Worm (Caenorhabditis elegans) whole organism, L4 larva: Measurements from ENCODE around the gene fbxa-220.
A peak's percentile ranks its signal among the peaks of the same experiment; 100 is the strongest.

Experiments used
- F26F4.8 ChIP-seq: fragments of 200-800 bp; sonication (Bioruptor generic); conservative IDR thresholded peaks from 2 replicates; pipeline ENCODE4 v1.3.6; 2022; ENCODE audit warnings: missing genetic modification characterization, missing compliant biosample characterization
- R02D3.7 ChIP-seq: fragments of 150-350 bp; sonication (generic microtip); optimal IDR thresholded peaks from 3 replicates; lab custom pipeline; 2014; ENCODE audit warnings: missing biosample characterization, missing genetic modification characterization
- T20F7.1 ChIP-seq: fragments of 200-800 bp; sonication (Bioruptor generic); optimal IDR thresholded peaks from 2 replicates; lab custom pipeline; 2018; ENCODE audit warnings: mild to moderate bottlenecking, missing genetic modification characterization, missing compliant biosample characterization
- ZK546.5 ChIP-seq, 2 experiments: sonication (generic microtip); optimal IDR thresholded peaks; 2 replicates each; lab custom pipeline; 2017; ENCODE audit warnings: missing biosample characterization in 2 of 2, missing genetic modification characterization in 2 of 2
- aha-1 ChIP-seq: fragments of 150-350 bp; peaks from one replicate; lab custom pipeline; 2014; ENCODE audit warnings: missing biosample characterization, missing genetic modification characterization
- ama-1 ChIP-seq: fragments of 150-350 bp; optimal IDR thresholded peaks from 2 replicates; lab custom pipeline; 2014; ENCODE audit warnings: inconsistent platforms, mixed read lengths
- ceh-62 ChIP-seq: sonication (generic microtip); optimal IDR thresholded peaks from 2 replicates; lab custom pipeline; 2017; ENCODE audit warnings: missing biosample characterization, missing genetic modification characterization
- ces-1 ChIP-seq: fragments of 150-350 bp; sonication (generic microtip); optimal IDR thresholded peaks from 4 replicates; lab custom pipeline; 2014; ENCODE audit warnings: missing biosample characterization, missing genetic modification reagents, missing genetic modification characterization
- daf-19 ChIP-seq: fragments of 200-800 bp; sonication (Bioruptor generic); conservative IDR thresholded peaks from 2 replicates; pipeline ENCODE4 v1.3.6; 2022; ENCODE audit warnings: missing genetic modification characterization, missing compliant biosample characterization
- dmd-8 ChIP-seq: fragments of 200-800 bp; sonication (Bioruptor generic); IDR thresholded peaks from 2 replicates; pipeline ENCODE4 v1.3.6; 2022; ENCODE audit warnings: missing genetic modification characterization, missing compliant biosample characterization
- egl-27 ChIP-seq: sonication (generic microtip); optimal IDR thresholded peaks from 3 replicates; lab custom pipeline; 2017; ENCODE audit warnings: missing biosample characterization, missing genetic modification reagents, missing genetic modification characterization
- fkh-10 ChIP-seq: fragments of 150-350 bp; optimal IDR thresholded peaks from 2 replicates; lab custom pipeline; 2014; ENCODE audit warnings: missing biosample characterization, missing genetic modification reagents, missing genetic modification characterization
- hlh-30 ChIP-seq: sonication (generic microtip); optimal IDR thresholded peaks from 2 replicates; lab custom pipeline; 2017; ENCODE audit warnings: antibody characterized with exemption, mild to moderate bottlenecking, missing genetic modification characterization, missing compliant biosample characterization; ENCODE audit not compliant: insufficient read depth
- hmg-1.1 ChIP-seq: fragments of 200-800 bp; sonication (Bioruptor generic); IDR thresholded peaks from 2 replicates; pipeline ENCODE4 v1.3.6; 2022; ENCODE audit warnings: missing genetic modification reagents, missing genetic modification characterization, missing compliant biosample characterization
- jun-1 ChIP-seq: fragments of 150-350 bp; optimal IDR thresholded peaks from 2 replicates; lab custom pipeline; 2014; ENCODE audit warnings: missing biosample characterization, missing genetic modification reagents, missing genetic modification characterization
- lir-3 ChIP-seq: sonication (generic microtip); optimal IDR thresholded peaks from 2 replicates; lab custom pipeline; 2016; ENCODE audit warnings: mild to moderate bottlenecking, missing genetic modification characterization, missing compliant biosample characterization
- madf-9 ChIP-seq: fragments of 200-800 bp; sonication (Bioruptor generic); conservative IDR thresholded peaks from 2 replicates; pipeline ENCODE4 v1.3.6; 2022; ENCODE audit warnings: missing genetic modification reagents, missing genetic modification characterization, missing compliant biosample characterization
- mep-1 ChIP-seq: fragments of 150-350 bp; sonication (generic microtip); optimal IDR thresholded peaks from 3 replicates; lab custom pipeline; 2014; ENCODE audit warnings: missing biosample characterization, missing genetic modification characterization
- nhr-102 ChIP-seq: sonication (generic microtip); optimal IDR thresholded peaks from 2 replicates; lab custom pipeline; 2016; ENCODE audit warnings: mild to moderate bottlenecking, missing genetic modification characterization, moderate library complexity, missing compliant biosample characterization
- nhr-11 ChIP-seq: fragments of 150-350 bp; optimal IDR thresholded peaks from 2 replicates; lab custom pipeline; 2014; ENCODE audit warnings: missing biosample characterization, missing genetic modification characterization
- nhr-25 ChIP-seq: sonication (generic microtip); optimal IDR thresholded peaks from 2 replicates; lab custom pipeline; 2017; ENCODE audit warnings: missing genetic modification characterization, mild to moderate bottlenecking, missing compliant biosample characterization, antibody characterized with exemption, moderate library complexity, borderline replicate concordance; ENCODE audit not compliant: insufficient read depth
- php-3 ChIP-seq: fragments of 200-800 bp; sonication (Bioruptor generic); IDR thresholded peaks from 2 replicates; pipeline ENCODE4 v1.3.6; 2022; ENCODE audit warnings: missing genetic modification reagents, missing genetic modification characterization, missing compliant biosample characterization
- pqm-1 ChIP-seq: sonication (generic microtip); optimal IDR thresholded peaks from 2 replicates; lab custom pipeline; 2017; ENCODE audit warnings: missing biosample characterization, missing genetic modification characterization
- rbr-2 ChIP-seq: sonication (generic microtip); optimal IDR thresholded peaks from 2 replicates; lab custom pipeline; 2016; ENCODE audit warnings: missing genotype, missing genetic modification characterization, missing compliant biosample characterization
- sdz-12 ChIP-seq: fragments of 200-800 bp; sonication (Bioruptor generic); optimal IDR thresholded peaks from 2 replicates; lab custom pipeline; 2018; ENCODE audit warnings: mild to moderate bottlenecking, missing genetic modification characterization, missing compliant biosample characterization
- set-16 ChIP-seq: fragments of 200-800 bp; sonication (Bioruptor generic); IDR thresholded peaks from 2 replicates; pipeline ENCODE4 v1.3.6; 2022; ENCODE audit warnings: missing genetic modification reagents, missing genetic modification characterization, missing compliant biosample characterization
- skn-1 ChIP-seq: fragments of 150-350 bp; optimal IDR thresholded peaks from 2 replicates; lab custom pipeline; 2014; ENCODE audit warnings: missing biosample characterization, missing genetic modification characterization
- snpc-1.2 ChIP-seq: fragments of 200-800 bp; sonication (Bioruptor generic); IDR thresholded peaks from 2 replicates; pipeline ENCODE4 v1.3.6; 2022; ENCODE audit warnings: missing genetic modification reagents, missing genetic modification characterization, missing compliant biosample characterization
- unc-130 ChIP-seq: sonication (generic microtip); optimal IDR thresholded peaks from 2 replicates; lab custom pipeline; 2016; ENCODE audit warnings: missing genetic modification reagents, missing genetic modification characterization, missing compliant biosample characterization
- unc-62 ChIP-seq, 3 experiments: fragments of 150-350 bp in 1 of 3; sonication (generic microtip); optimal IDR thresholded peaks in 2 of 3; peaks in 1 of 3; 1 replicate in 1 of 3; 2 replicates in 2 of 3; lab custom pipeline; 2014 to 2017; ENCODE audit warnings: missing biosample characterization in 3 of 3, missing genetic modification characterization in 3 of 3, missing genetic modification reagents in 3 of 3, missing genotype in 1 of 3
- zfp-2 ChIP-seq: sonication (generic microtip); optimal IDR thresholded peaks from 2 replicates; lab custom pipeline; 2016; ENCODE audit warnings: mild to moderate bottlenecking, missing genetic modification characterization, missing compliant biosample characterization
- zip-11 ChIP-seq: fragments of 200-800 bp; sonication (Bioruptor generic); IDR thresholded peaks from 2 replicates; pipeline ENCODE4 v1.3.6; 2022; ENCODE audit warnings: missing genetic modification characterization, missing compliant biosample characterization
- ztf-7 ChIP-seq: fragments of 150-350 bp; optimal IDR thresholded peaks from 2 replicates; lab custom pipeline; 2014; ENCODE audit warnings: missing biosample characterization, missing genetic modification characterization

fbxa-220 gene

DNA sequence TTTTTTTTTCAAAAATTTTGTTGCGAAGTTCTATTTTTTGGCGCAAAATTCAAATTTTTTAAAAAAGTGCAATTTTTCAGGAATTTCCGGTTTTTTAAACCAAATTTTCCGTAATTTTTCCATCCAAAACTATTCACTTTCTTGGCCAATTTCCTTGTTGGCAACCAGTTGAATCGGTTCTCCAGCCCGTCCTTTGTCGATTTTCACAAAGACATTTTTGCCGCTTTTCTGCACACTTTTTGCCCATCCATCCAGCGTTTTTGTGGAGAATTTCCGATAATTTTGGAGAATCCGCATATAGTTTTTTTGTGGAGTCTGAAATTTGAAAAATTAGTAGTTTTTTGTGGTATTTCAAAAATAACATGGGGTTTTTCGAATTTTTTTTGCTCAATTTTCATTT, 8.5 kb upstream of the fbxa-220 start:
- TF ChIP-seq aha-1 (tag; lab: Kevin White, UChicago) (peak; percentile 90), R02D3.7 (tag; lab: Kevin White, UChicago) (no peak)

DNA sequence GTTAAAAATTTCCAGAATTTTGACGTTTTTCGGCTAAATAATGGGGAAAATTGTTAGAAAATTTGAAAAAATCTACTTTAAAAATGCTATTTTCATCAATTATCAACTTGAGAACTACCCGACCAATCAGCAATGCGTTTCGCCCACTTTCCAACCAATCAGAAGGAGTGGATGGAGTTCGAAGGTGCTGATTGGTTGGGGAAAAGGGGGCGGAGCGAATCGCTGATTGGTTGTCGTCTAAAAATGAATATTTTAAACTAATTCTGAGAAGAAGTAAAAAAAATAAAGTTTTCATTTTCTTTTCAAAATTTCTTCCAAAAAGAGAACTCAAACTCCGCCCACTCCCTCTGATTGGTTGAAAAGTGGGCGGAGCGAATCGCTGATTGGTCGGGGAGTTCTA, 6.2 kb upstream of the fbxa-220 start:
- peak in 1 of 2 experiments; percentile 40 for TF ChIP-seq unc-62 (GFP tag; optimal IDR thresholded peaks at IDR 0.05 in 1 of 2; lab: Kevin White, UChicago)
- TF ChIP-seq unc-62 (tag; optimal IDR thresholded peaks at IDR 0.05; lab: Kevin White, UChicago), result no peak
- no peak for TF ChIP-seq ceh-62 (tag; lab: Kevin White, UChicago)

DNA sequence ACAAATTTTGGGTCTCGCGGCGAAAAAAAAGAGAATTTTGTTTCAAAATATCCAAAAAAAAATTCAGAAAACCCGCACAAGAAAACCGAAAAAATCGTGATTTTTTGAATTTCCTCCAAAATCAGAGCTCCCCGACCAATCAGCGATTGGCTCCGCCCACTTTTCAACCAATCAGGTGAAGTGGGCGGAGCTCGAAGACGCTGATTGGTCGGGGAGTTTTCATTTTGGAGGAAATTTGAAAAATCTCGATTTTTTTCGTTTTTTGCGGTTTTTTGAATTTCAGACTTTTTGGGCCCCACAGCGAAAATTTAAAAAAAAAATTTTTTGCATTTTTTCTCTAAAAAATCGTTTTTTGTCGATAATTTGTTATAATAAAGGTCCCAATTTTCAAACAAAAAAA, 5.6 kb upstream of the fbxa-220 start:
- no peak for TF ChIP-seq pqm-1 (tag; lab: Kevin White, UChicago)
- no peak for TF ChIP-seq php-3 (GFP tag; lab: Robert Waterston, UW)
- TF ChIP-seq hlh-30 (tag; lab: Kevin White, UChicago), result no peak
- TF ChIP-seq daf-19 (GFP tag; lab: Robert Waterston, UW), result no peak
- TF ChIP-seq ztf-7 (tag; lab: Kevin White, UChicago), result no peak
- TF ChIP-seq ZK546.5 (tag; optimal IDR thresholded peaks at IDR 0.05; lab: Kevin White, UChicago), result no peak
- no peak for TF ChIP-seq nhr-102 (tag; lab: Kevin White, UChicago)
- no peak for TF ChIP-seq F26F4.8 (GFP tag; lab: Robert Waterston, UW)
- no peak for TF ChIP-seq rbr-2 (tag; lab: Kevin White, UChicago)
- no peak for TF ChIP-seq ama-1 (lab: Kevin White, UChicago)
- TF ChIP-seq skn-1 (tag; lab: Kevin White, UChicago), result no peak

DNA sequence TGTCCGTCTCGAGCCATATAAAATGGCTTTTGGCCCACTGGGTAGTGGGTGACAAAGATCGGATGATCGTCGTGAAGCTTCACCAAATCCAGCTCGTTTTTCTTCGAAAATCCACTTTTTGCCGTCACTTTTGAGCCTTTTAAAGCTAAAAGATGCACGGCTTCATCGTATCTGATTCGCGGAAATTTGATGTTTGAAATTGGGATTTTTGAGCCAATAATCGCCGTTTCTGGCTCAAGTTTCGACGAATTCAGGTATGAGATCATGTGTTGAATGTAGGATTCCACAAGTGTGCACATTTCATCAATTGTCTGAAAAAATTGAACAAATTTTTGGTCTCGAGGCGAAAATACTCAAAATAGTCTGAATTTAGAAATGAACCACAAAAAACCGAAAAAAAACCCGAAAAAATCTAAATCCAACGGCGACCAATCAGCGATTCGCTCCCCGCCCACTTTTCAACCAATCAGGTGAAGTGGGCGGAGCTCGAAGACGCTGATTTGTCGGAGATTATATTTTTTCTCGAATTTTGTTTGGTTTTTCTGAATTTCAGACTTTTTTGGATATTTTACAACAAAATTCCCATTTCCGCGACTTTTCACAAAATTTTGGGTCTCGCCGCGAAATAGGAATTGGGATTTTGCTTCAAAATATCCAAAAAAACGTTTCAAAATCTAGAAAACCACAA, 4.8 kb upstream of the fbxa-220 start:
- TF ChIP-seq aha-1 (tag; lab: Kevin White, UChicago), result peak; percentile 94
- no peak for TF ChIP-seq lir-3 (tag; lab: Kevin White, UChicago)
- TF ChIP-seq nhr-11 (tag; lab: Kevin White, UChicago), result no peak

DNA sequence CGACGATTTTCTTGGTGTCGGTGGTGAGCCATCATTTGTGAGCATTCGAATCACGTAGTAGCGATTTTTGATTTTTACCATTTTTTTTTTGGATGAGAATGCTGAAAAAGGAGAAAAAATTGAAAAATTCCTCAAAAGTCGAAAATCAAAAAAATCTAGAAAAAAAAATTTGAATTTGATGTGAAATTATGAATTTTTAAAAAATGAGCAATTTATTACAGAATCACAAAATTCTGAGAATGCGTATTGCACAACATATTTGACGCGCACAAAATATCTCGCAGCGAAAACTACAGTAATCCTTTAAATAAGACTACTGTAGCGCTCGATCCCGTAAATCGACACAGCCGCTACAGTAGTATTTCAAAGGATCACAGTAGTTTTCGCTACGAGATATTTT, 3.3 kb upstream of the fbxa-220 start, which contains the start of gene popl-5:
Gene popl-5, minus strand, starts transcription at position 101 of the 400 bp plus-strand sequence.
- TF ChIP-seq jun-1 (tag; lab: Kevin White, UChicago), result no peak
- no peak for TF ChIP-seq zfp-2
- TF ChIP-seq nhr-25 (tag; lab: Kevin White, UChicago), result no peak
- TF ChIP-seq dmd-8, result no peak
- no peak for TF ChIP-seq mep-1 (tag; lab: Kevin White, UChicago)
- no peak for TF ChIP-seq ces-1
- no peak for TF ChIP-seq fkh-10 (GFP tag; lab: Kevin White, UChicago)
- TF ChIP-seq egl-27 (tag; lab: Kevin White, UChicago), result no peak
- TF ChIP-seq snpc-1.2 (GFP tag; lab: Robert Waterston, UW), result no peak
- no peak for TF ChIP-seq unc-62 (GFP tag; optimal IDR thresholded peaks at IDR 0.05 in 1 of 2; lab: Kevin White, UChicago)
- no peak for TF ChIP-seq unc-62 (tag; optimal IDR thresholded peaks at IDR 0.05; lab: Kevin White, UChicago)
- TF ChIP-seq hmg-1.1 (GFP tag; lab: Robert Waterston, UW), result no peak
- no peak for TF ChIP-seq ZK546.5 (tag; optimal IDR thresholded peaks at IDR 0.05; lab: Kevin White, UChicago)
- no peak for TF ChIP-seq sdz-12
- no peak for TF ChIP-seq T20F7.1 (GFP tag; lab: Kevin White, UChicago)
- TF ChIP-seq unc-130, result no peak
- TF ChIP-seq, all 104 proteins: peak for 0

DNA sequence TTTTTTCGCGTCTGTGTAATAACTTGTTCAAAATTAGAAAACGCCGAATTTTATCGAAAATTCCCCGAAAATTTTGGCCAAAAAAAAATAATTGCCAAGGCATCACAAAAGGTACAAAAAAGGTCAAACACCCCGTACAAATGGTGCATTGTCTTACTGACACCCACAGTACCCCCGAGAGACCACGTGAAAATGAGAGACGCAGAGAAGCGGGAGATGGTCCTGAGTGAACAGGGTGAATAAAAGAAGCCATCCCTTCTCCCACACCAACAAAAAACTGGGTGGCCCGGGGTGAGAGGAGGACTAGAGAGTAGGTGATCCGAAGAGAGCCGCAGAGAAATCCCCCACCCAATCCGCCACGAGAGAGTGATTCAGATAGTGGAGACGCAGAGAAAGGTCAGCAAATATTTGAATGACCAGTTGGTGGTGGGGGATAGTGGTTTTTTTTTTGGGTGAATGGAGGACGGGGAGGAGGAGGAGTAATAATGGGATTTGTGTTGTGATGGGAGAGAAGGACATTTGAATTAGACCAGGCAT, 2.6 kb downstream of the fbxa-220 start:
- TF ChIP-seq set-16 (peak; percentile 55), nhr-25 (tag; lab: Kevin White, UChicago) (no peak), madf-9 (GFP tag; lab: Robert Waterston, UW) (no peak), zip-11 (GFP tag; lab: Robert Waterston, UW) (no peak)
